Worm (Caenorhabditis elegans) whole organism, late embryonic: ENCODE measurements around the gene fbxb-7.

Source experiments
- C08G9.2 ChIP-seq: sonication (generic microtip); optimal IDR thresholded peaks from 2 replicates; lab custom pipeline; 2016; ENCODE audit warnings: mild to moderate bottlenecking, missing genetic modification characterization, moderate library complexity, missing compliant biosample characterization
- ceh-19 ChIP-seq: fragments of 200-800 bp; sonication (Bioruptor generic); optimal IDR thresholded peaks from 2 replicates; lab custom pipeline; 2018; ENCODE audit warnings: mild to moderate bottlenecking, missing genetic modification characterization, missing compliant biosample characterization
- ceh-45 ChIP-seq: fragments of 200-800 bp; sonication (Bioruptor generic); IDR thresholded peaks from 2 replicates; pipeline ENCODE4 v1.3.6; 2022; ENCODE audit warnings: missing genetic modification reagents, missing genetic modification characterization, missing compliant biosample characterization
- dmd-4 ChIP-seq: sonication (generic microtip); optimal IDR thresholded peaks from 2 replicates; lab custom pipeline; 2016; ENCODE audit warnings: borderline replicate concordance, missing genetic modification characterization, missing compliant biosample characterization
- elt-2 ChIP-seq: sonication (generic microtip); optimal IDR thresholded peaks from 2 replicates; lab custom pipeline; 2016; ENCODE audit warnings: missing genetic modification reagents, missing genetic modification characterization, missing compliant biosample characterization
- nfya-1 ChIP-seq: sonication (generic microtip); optimal IDR thresholded peaks from 2 replicates; lab custom pipeline; 2017; ENCODE audit warnings: missing genetic modification characterization, mild to moderate bottlenecking, missing compliant biosample characterization, antibody characterized with exemption, moderate library complexity
- pat-9 ChIP-seq: fragments of 200-800 bp; sonication (Bioruptor generic); optimal IDR thresholded peaks from 2 replicates; lab custom pipeline; 2018; ENCODE audit warnings: mild to moderate bottlenecking, missing genetic modification characterization, moderate library complexity, missing compliant biosample characterization
- pax-1 ChIP-seq: fragments of 150-350 bp; optimal IDR thresholded peaks from 2 replicates; lab custom pipeline; 2014; ENCODE audit warnings: missing biosample characterization, missing genetic modification characterization
- tbx-2 ChIP-seq: sonication (generic microtip); optimal IDR thresholded peaks from 2 replicates; lab custom pipeline; 2016; ENCODE audit warnings: missing genetic modification characterization, missing compliant biosample characterization
- unc-55 ChIP-seq: sonication (generic microtip); optimal IDR thresholded peaks from 2 replicates; lab custom pipeline; 2017; ENCODE audit warnings: missing biosample characterization, missing genetic modification reagents, missing genetic modification characterization
- unc-86 ChIP-seq: sonication (generic microtip); optimal IDR thresholded peaks from 2 replicates; lab custom pipeline; 2016; ENCODE audit warnings: missing genetic modification characterization, missing compliant biosample characterization

ce11 chrV:17376639-17377038 lies 567 bp upstream of the fbxb-7 start, which contains the start of gene Y20C6A.1:
- TF ChIP-seq nfya-1 (tag; lab: Kevin White, UChicago) (no peak), C08G9.2 (tag; lab: Kevin White, UChicago) (no peak), elt-2 (tag; lab: Kevin White, UChicago) (no peak), dmd-4 (tag; lab: Kevin White, UChicago) (no peak), unc-86 (no peak), ceh-19 (GFP tag; lab: Kevin White, UChicago) (no peak), tbx-2 (no peak), unc-55 (no peak), pat-9 (tag; lab: Kevin White, UChicago) (no peak), ceh-45 (GFP tag; lab: Robert Waterston, UW) (no peak), pax-1 (tag; lab: Kevin White, UChicago) (no peak)
